Worm (Caenorhabditis elegans) whole organism, late embryonic: ENCODE measurements around the gene F54H12.4.

ENCODE experiments used
- C38D4.7 ChIP-seq: fragments of 200-800 bp; sonication (Bioruptor generic); optimal IDR thresholded peaks from 2 replicates; lab custom pipeline; 2018; ENCODE audit warnings: mild to moderate bottlenecking, missing genetic modification characterization, moderate library complexity, missing compliant biosample characterization
- ama-1 ChIP-seq: fragments of 150-350 bp; optimal IDR thresholded peaks from 2 replicates; lab custom pipeline; 2014
- pag-3 ChIP-seq: sonication (generic microtip); optimal IDR thresholded peaks from 2 replicates; lab custom pipeline; 2016; ENCODE audit warnings: missing compliant biosample characterization, missing genetic modification characterization, borderline replicate concordance
- pha-4 ChIP-seq: fragments of 150-350 bp; optimal IDR thresholded peaks from 2 replicates; lab custom pipeline; 2018; ENCODE audit warnings: missing biosample characterization, missing genetic modification reagents, missing genetic modification characterization
- pqm-1 ChIP-seq: sonication (generic microtip); optimal IDR thresholded peaks from 2 replicates; lab custom pipeline; 2016; ENCODE audit warnings: missing genetic modification characterization, missing compliant biosample characterization
- unc-42 ChIP-seq: sonication (generic microtip); optimal IDR thresholded peaks from 2 replicates; lab custom pipeline; 2016; ENCODE audit warnings: missing genotype, missing genetic modification characterization, missing compliant biosample characterization

DNA sequence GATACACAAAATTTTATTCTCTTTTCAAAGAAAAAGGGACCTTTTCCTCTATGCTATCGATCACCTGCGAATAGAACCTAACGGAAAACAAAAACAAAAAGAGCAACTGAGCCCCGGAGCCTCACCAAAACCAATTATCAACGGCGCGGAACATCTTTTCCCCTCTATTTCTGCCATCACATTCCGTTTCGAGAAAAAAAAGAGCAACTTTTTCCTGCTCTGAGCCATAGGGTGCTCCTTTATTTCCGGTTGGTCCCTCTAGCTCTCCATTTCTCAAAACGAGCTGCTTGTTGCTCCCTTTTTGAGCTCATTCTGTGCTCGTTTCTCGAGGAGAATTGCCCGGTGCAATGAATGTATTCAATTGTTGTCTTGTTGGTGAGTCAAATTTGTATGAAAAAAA, 17.1 kb upstream of the F54H12.4 start, which contains the start of gene clp-1:
- TF ChIP-seq unc-42 (no peak), pag-3 (tag; lab: Kevin White, UChicago) (no peak), ama-1 (no peak), pqm-1 (tag; lab: Kevin White, UChicago) (no peak), C38D4.7 (GFP tag; lab: Kevin White, UChicago) (no peak), pha-4 (tag; lab: Kevin White, UChicago) (no peak)
